Fruit fly (Drosophila melanogaster): Measurements from ENCODE around the gene CG43082.

Gene CG43082

dm6 chr3L:15619626-15620247 is 41.9 kb upstream of the CG43082 start, which contains the start of gene Phs (continued):
- TF ChIP-seq CG17328 (GFP tag; IDR thresholded peaks at IDR 0.05), result peak; percentile 66
- peak; percentile 49; the same call in 1 of the 3 replicates for TF ChIP-seq Optix (GFP tag; IDR thresholded peaks at IDR 0.05)
- TF ChIP-seq wek (GFP tag; optimal IDR thresholded peaks at IDR 0.05), result peak; percentile 52
- TF ChIP-seq CG15601 (tag; optimal IDR thresholded peaks at IDR 0.05), result peak; percentile 35
- TF ChIP-seq CG3726 (GFP tag; IDR thresholded peaks at IDR 0.05), result no peak
- TF ChIP-seq CG6683 (GFP tag; optimal IDR thresholded peaks at IDR 0.05), result peak; percentile 41
- peak; percentile 93 for TF ChIP-seq chm (GFP tag; IDR thresholded peaks at IDR 0.05)
- TF ChIP-seq Doc3 (GFP tag; IDR thresholded peaks at IDR 0.05; ENCODE audit: partially characterized antibody), result no peak
- peak in 1 of 3 experiments; percentile 1 for TF ChIP-seq Stat92E (GFP tag; optimal IDR thresholded peaks at IDR 0.05)
- TF ChIP-seq Hand (GFP tag; optimal IDR thresholded peaks at IDR 0.05), result no peak
- peak; percentile 59 for TF ChIP-seq cato (GFP tag; optimal IDR thresholded peaks at IDR 0.05; ENCODE audit: borderline replicate concordance)
- TF ChIP-seq ttk (GFP tag; IDR thresholded peaks at IDR 0.05), result peak; percentile 73
- peak; percentile 55 for TF ChIP-seq Hr3 (GFP tag; optimal IDR thresholded peaks at IDR 0.05)
- TF ChIP-seq pzg (GFP tag; optimal IDR thresholded peaks at IDR 0.05), result peak; percentile 85
- TF ChIP-seq otp (GFP tag; IDR thresholded peaks at IDR 0.05), result peak; percentile 78
- no peak; the same call in 1 of the 2 replicates for TF ChIP-seq ro (GFP tag; IDR thresholded peaks at IDR 0.05)
- peak; percentile 24 for TF ChIP-seq Deaf1 (tag; optimal IDR thresholded peaks at IDR 0.05)
- peak; percentile 99 for TF ChIP-seq E2f2 (GFP tag; IDR thresholded peaks at IDR 0.05)
- TF ChIP-seq bcd (GFP tag; optimal IDR thresholded peaks at IDR 0.05), result peak; percentile 76
- peak; percentile 51 for TF ChIP-seq CG2202 (tag; optimal IDR thresholded peaks at IDR 0.05)
- no peak for TF ChIP-seq kah (GFP tag; optimal IDR thresholded peaks at IDR 0.05)
- peak; percentile 84 for TF ChIP-seq CG1647 (GFP tag; optimal IDR thresholded peaks at IDR 0.05)
- TF ChIP-seq nau (GFP tag; optimal IDR thresholded peaks at IDR 0.05), result peak; percentile 71
- TF ChIP-seq tin (GFP tag; optimal IDR thresholded peaks at IDR 0.05), result peak; percentile 91
- peak; percentile 63 for TF ChIP-seq sens-2 (GFP tag; IDR thresholded peaks at IDR 0.05)
- TF ChIP-seq Oli (tag; optimal IDR thresholded peaks at IDR 0.05), result peak; percentile 9
- peak; percentile 39 for TF ChIP-seq CG31365 (tag; optimal IDR thresholded peaks at IDR 0.05)
- peak; percentile 56 for TF ChIP-seq CG12236 (GFP tag; optimal IDR thresholded peaks at IDR 0.05)
- TF ChIP-seq Hr78 (GFP tag; optimal IDR thresholded peaks at IDR 0.05), result no peak
- TF ChIP-seq cg (GFP tag; optimal IDR thresholded peaks at IDR 0.05), result peak; percentile 98
- peak; percentile 96 for TF ChIP-seq sob (GFP tag; IDR thresholded peaks at IDR 0.05)
- peak; percentile 87 for TF ChIP-seq ci (GFP tag; IDR thresholded peaks at IDR 0.05)
- TF ChIP-seq usp (GFP tag; optimal IDR thresholded peaks at IDR 0.05), result no peak
- peak; percentile 75 for TF ChIP-seq CG4404 (GFP tag; IDR thresholded peaks at IDR 0.05)
- no peak for TF ChIP-seq tap (tag; optimal IDR thresholded peaks at IDR 0.05)
- peak; percentile 4 to 91 for TF ChIP-seq Hr51 (GFP tag; optimal IDR thresholded peaks at IDR 0.05)
- peak; percentile 14; the same call in 1 of the 2 replicates for TF ChIP-seq sna (GFP tag; IDR thresholded peaks at IDR 0.05; ENCODE audit: partially characterized antibody)
- peak; percentile 28 for TF ChIP-seq scrt (GFP tag; optimal IDR thresholded peaks at IDR 0.05)
- no peak for TF ChIP-seq crol (GFP tag; IDR thresholded peaks at IDR 0.05)
- peak; percentile 70 for TF ChIP-seq CG11398 (GFP tag; optimal IDR thresholded peaks at IDR 0.05)
- TF ChIP-seq ato (GFP tag; IDR thresholded peaks at IDR 0.05; ENCODE audit: partially characterized antibody), result peak; percentile 44; the same call in 1 of the 2 replicates
- 0 out of 2 replicates have a peak, but pooled peaks have one; percentile 34 for TF ChIP-seq CG10321 (GFP tag; IDR thresholded peaks at IDR 0.05)
- peak; percentile 70 for TF ChIP-seq CG4617 (GFP tag; optimal IDR thresholded peaks at IDR 0.05; ENCODE audit: borderline replicate concordance)
- TF ChIP-seq CG12391 (tag; optimal IDR thresholded peaks at IDR 0.05), result peak; percentile 50
- no peak for TF ChIP-seq Ravus (GFP tag; IDR thresholded peaks at IDR 0.05)
- TF ChIP-seq CG14860 (GFP tag; IDR thresholded peaks at IDR 0.05; ENCODE audit: partially characterized antibody), result no peak
- TF ChIP-seq ewg (GFP tag; optimal IDR thresholded peaks at IDR 0.05), result peak; percentile 82
- no peak for TF ChIP-seq jigr1 (GFP tag; IDR thresholded peaks at IDR 0.05)
